Worm (Caenorhabditis elegans) whole organism, late embryonic: ENCODE measurements around the gene hpo-19.

ENCODE experiments used
- Y22D7AL.16 ChIP-seq: sonication (generic microtip); optimal IDR thresholded peaks from 2 replicates; lab custom pipeline; 2016; ENCODE audit warnings: missing genetic modification characterization, missing compliant biosample characterization
- ahr-1 ChIP-seq: sonication (generic microtip); optimal IDR thresholded peaks from 2 replicates; lab custom pipeline; 2016; ENCODE audit warnings: missing genetic modification characterization, missing compliant biosample characterization
- ama-1 ChIP-seq: fragments of 150-350 bp; optimal IDR thresholded peaks from 2 replicates; lab custom pipeline; 2014
- ceh-14 ChIP-seq: sonication (generic microtip); optimal IDR thresholded peaks from 2 replicates; lab custom pipeline; 2016; ENCODE audit warnings: missing genotype, missing genetic modification characterization, missing compliant biosample characterization
- ceh-2 ChIP-seq: sonication (generic microtip); optimal IDR thresholded peaks from 2 replicates; lab custom pipeline; 2016; ENCODE audit warnings: missing genotype, missing genetic modification characterization, missing compliant biosample characterization
- ceh-24 ChIP-seq: sonication (generic microtip); optimal IDR thresholded peaks from 2 replicates; lab custom pipeline; 2016; ENCODE audit warnings: mild to moderate bottlenecking, missing genetic modification characterization, missing compliant biosample characterization
- ceh-30 ChIP-seq: fragments of 150-350 bp; optimal IDR thresholded peaks from 2 replicates; lab custom pipeline; 2014; ENCODE audit warnings: missing biosample characterization, missing genetic modification characterization
- ceh-34 ChIP-seq: sonication (generic microtip); optimal IDR thresholded peaks from 2 replicates; lab custom pipeline; 2016; ENCODE audit warnings: mild to moderate bottlenecking, missing genetic modification characterization, missing compliant biosample characterization
- ceh-45 ChIP-seq: fragments of 200-800 bp; sonication (Bioruptor generic); IDR thresholded peaks from 2 replicates; pipeline ENCODE4 v1.3.6; 2022; ENCODE audit warnings: missing genetic modification reagents, missing genetic modification characterization, missing compliant biosample characterization
- ceh-48 ChIP-seq: sonication (generic microtip); optimal IDR thresholded peaks from 2 replicates; lab custom pipeline; 2016; ENCODE audit warnings: missing genetic modification characterization, inconsistent platforms, missing compliant biosample characterization
- ceh-6 ChIP-seq: fragments of 200-800 bp; sonication (Bioruptor generic); optimal IDR thresholded peaks from 2 replicates; lab custom pipeline; 2018; ENCODE audit warnings: mild to moderate bottlenecking, missing genetic modification characterization, missing compliant biosample characterization
- ceh-9 ChIP-seq: sonication (generic microtip); optimal IDR thresholded peaks from 2 replicates; lab custom pipeline; 2016; ENCODE audit warnings: mild to moderate bottlenecking, missing genetic modification characterization, inconsistent platforms, missing compliant biosample characterization
- che-1 ChIP-seq: sonication (generic microtip); optimal IDR thresholded peaks from 2 replicates; lab custom pipeline; 2016; ENCODE audit warnings: mild to moderate bottlenecking, missing genetic modification characterization, missing compliant biosample characterization
- dmd-4 ChIP-seq: sonication (generic microtip); optimal IDR thresholded peaks from 2 replicates; lab custom pipeline; 2016; ENCODE audit warnings: borderline replicate concordance, missing genetic modification characterization, missing compliant biosample characterization
- dve-1 ChIP-seq: sonication (generic microtip); optimal IDR thresholded peaks from 2 replicates; lab custom pipeline; 2017; ENCODE audit warnings: antibody characterized with exemption, mild to moderate bottlenecking, missing genetic modification characterization, missing compliant biosample characterization
- elt-2 ChIP-seq: sonication (generic microtip); optimal IDR thresholded peaks from 2 replicates; lab custom pipeline; 2016; ENCODE audit warnings: missing genetic modification reagents, missing genetic modification characterization, missing compliant biosample characterization
- elt-4 ChIP-seq: sonication (generic microtip); optimal IDR thresholded peaks from 2 replicates; lab custom pipeline; 2016; ENCODE audit warnings: missing genetic modification characterization, missing compliant biosample characterization
- eyg-1 ChIP-seq: sonication (generic microtip); optimal IDR thresholded peaks from 2 replicates; lab custom pipeline; 2016; ENCODE audit warnings: missing genotype, missing genetic modification characterization, missing compliant biosample characterization
- fkh-10 ChIP-seq: fragments of 150-350 bp; optimal IDR thresholded peaks from 2 replicates; lab custom pipeline; 2014; ENCODE audit warnings: missing biosample characterization, missing genetic modification reagents, missing genetic modification characterization
- gmeb-2 ChIP-seq: sonication (generic microtip); optimal IDR thresholded peaks from 2 replicates; lab custom pipeline; 2016; ENCODE audit warnings: missing genetic modification characterization, inconsistent platforms, missing compliant biosample characterization
- hlh-15 ChIP-seq: sonication (generic microtip); optimal IDR thresholded peaks from 2 replicates; lab custom pipeline; 2016; ENCODE audit warnings: missing genetic modification characterization, missing compliant biosample characterization
- hlh-30 ChIP-seq: sonication (generic microtip); optimal IDR thresholded peaks from 2 replicates; lab custom pipeline; 2017; ENCODE audit warnings: antibody characterized with exemption, missing genetic modification characterization, missing compliant biosample characterization; ENCODE audit not compliant: insufficient read depth
- hlh-6 ChIP-seq: sonication (generic microtip); optimal IDR thresholded peaks from 2 replicates; lab custom pipeline; 2016; ENCODE audit warnings: missing genotype, missing genetic modification characterization, missing compliant biosample characterization
- hlh-8 ChIP-seq: sonication (generic microtip); optimal IDR thresholded peaks from 2 replicates; lab custom pipeline; 2016; ENCODE audit warnings: missing genotype, missing genetic modification characterization, missing compliant biosample characterization
- lim-6 ChIP-seq: sonication (generic microtip); optimal IDR thresholded peaks from 2 replicates; lab custom pipeline; 2016; ENCODE audit warnings: missing genetic modification characterization, missing compliant biosample characterization
- mec-3 ChIP-seq: sonication (generic microtip); optimal IDR thresholded peaks from 2 replicates; lab custom pipeline; 2016; ENCODE audit warnings: borderline replicate concordance, missing genetic modification characterization, missing compliant biosample characterization
- nfya-1 ChIP-seq: sonication (generic microtip); optimal IDR thresholded peaks from 2 replicates; lab custom pipeline; 2017; ENCODE audit warnings: missing genetic modification characterization, mild to moderate bottlenecking, missing compliant biosample characterization, antibody characterized with exemption, moderate library complexity
- nhr-11 ChIP-seq: fragments of 150-350 bp; optimal IDR thresholded peaks from 2 replicates; lab custom pipeline; 2014; ENCODE audit warnings: missing biosample characterization, missing genetic modification characterization
- nhr-232 ChIP-seq: sonication (generic microtip); optimal IDR thresholded peaks from 2 replicates; lab custom pipeline; 2016; ENCODE audit warnings: missing genetic modification characterization, missing compliant biosample characterization
- pag-3 ChIP-seq: sonication (generic microtip); optimal IDR thresholded peaks from 2 replicates; lab custom pipeline; 2016; ENCODE audit warnings: missing compliant biosample characterization, missing genetic modification characterization, borderline replicate concordance
- pat-9 ChIP-seq: fragments of 200-800 bp; sonication (Bioruptor generic); optimal IDR thresholded peaks from 2 replicates; lab custom pipeline; 2018; ENCODE audit warnings: mild to moderate bottlenecking, missing genetic modification characterization, moderate library complexity, missing compliant biosample characterization
- pax-1 ChIP-seq: fragments of 150-350 bp; optimal IDR thresholded peaks from 2 replicates; lab custom pipeline; 2014; ENCODE audit warnings: missing biosample characterization, missing genetic modification characterization
- pros-1 ChIP-seq: fragments of 150-350 bp; optimal IDR thresholded peaks from 2 replicates; lab custom pipeline; 2014; ENCODE audit warnings: missing biosample characterization, missing genetic modification reagents, missing genetic modification characterization
- sdc-2 ChIP-seq: sonication (generic microtip); optimal IDR thresholded peaks from 2 replicates; lab custom pipeline; 2016; ENCODE audit warnings: missing genotype, missing genetic modification characterization, missing compliant biosample characterization
- sox-2 ChIP-seq: fragments of 200-800 bp; sonication (Bioruptor generic); IDR thresholded peaks from 2 replicates; pipeline ENCODE4 v1.3.6; 2022; ENCODE audit warnings: missing genetic modification reagents, missing genetic modification characterization, missing compliant biosample characterization
- sox-4 ChIP-seq: sonication (generic microtip); optimal IDR thresholded peaks from 2 replicates; lab custom pipeline; 2017; ENCODE audit warnings: mild to moderate bottlenecking, missing genetic modification characterization, inconsistent platforms, missing compliant biosample characterization
- tbx-2 ChIP-seq: sonication (generic microtip); optimal IDR thresholded peaks from 2 replicates; lab custom pipeline; 2016; ENCODE audit warnings: missing genetic modification characterization, missing compliant biosample characterization
- unc-55 ChIP-seq: sonication (generic microtip); optimal IDR thresholded peaks from 2 replicates; lab custom pipeline; 2017; ENCODE audit warnings: missing biosample characterization, missing genetic modification reagents, missing genetic modification characterization
- ztf-16 ChIP-seq: sonication (generic microtip); optimal IDR thresholded peaks from 2 replicates; lab custom pipeline; 2017; ENCODE audit warnings: missing genetic modification characterization, missing compliant biosample characterization

Gene hpo-19

ce11 chrV:6448356-6448755, 11.9 kb downstream of the hpo-19 start, which contains the start of gene fbxa-196:
Gene fbxa-196 (plus strand): TSS chrV:6448656.
- TF ChIP-seq hlh-6 (no peak), ceh-14 (tag; lab: Kevin White, UChicago) (no peak), pag-3 (no peak), pat-9 (tag; lab: Kevin White, UChicago) (no peak), ceh-30 (no peak), elt-4 (tag; lab: Kevin White, UChicago) (no peak), dve-1 (tag; lab: Kevin White, UChicago) (no peak), eyg-1 (no peak), hlh-30 (no peak), pax-1 (tag; lab: Kevin White, UChicago) (no peak), ztf-16 (tag; lab: Kevin White, UChicago) (no peak), ceh-6 (GFP tag; lab: Kevin White, UChicago) (no peak), pros-1 (tag; lab: Kevin White, UChicago) (no peak), fkh-10 (GFP tag; lab: Kevin White, UChicago) (no peak), gmeb-2 (tag; lab: Kevin White, UChicago) (no peak), sox-2 (GFP tag; lab: Robert Waterston, UW) (no peak), ceh-45 (GFP tag; lab: Robert Waterston, UW) (no peak), ama-1 (lab: Kevin White, UChicago) (no peak), tbx-2 (tag; lab: Kevin White, UChicago) (no peak)

ce11 chrV:6450129-6451011, 13.9 kb downstream of the hpo-19 start, which contains the start of gene acl-8:
Gene acl-8 (plus strand): TSS chrV:6450870.
- TF ChIP-seq ceh-48 (tag; lab: Kevin White, UChicago) = peak; percentile 33
- no peak for TF ChIP-seq hlh-15 (tag; lab: Kevin White, UChicago)
- TF ChIP-seq nhr-232 (tag; lab: Kevin White, UChicago) = no peak
- TF ChIP-seq, all 69 proteins: peak for 1

- TF ChIP-seq hlh-15 (tag; lab: Kevin White, UChicago) (no peak), sox-2 (GFP tag; lab: Robert Waterston, UW) (no peak)
These were observed 16.7 kb downstream of the hpo-19 start, which contains the start of gene acl-9 for ce11 chrV:6453122-6453521. Gene acl-9 (plus strand): TSS chrV:6453226.

ce11 chrV:6456903-6457302, 20.5 kb downstream of the hpo-19 start:
- peak; percentile 42 for TF ChIP-seq unc-55 (GFP tag; lab: Kevin White, UChicago)
- TF ChIP-seq ahr-1 = no peak
- TF ChIP-seq lim-6 (tag; lab: Kevin White, UChicago) = no peak
- TF ChIP-seq elt-2 (tag; lab: Kevin White, UChicago) = peak; percentile 6

ce11 chrV:6458302-6458998, 22.0 kb downstream of the hpo-19 start:
- TF ChIP-seq che-1 (no peak), Y22D7AL.16 (tag; lab: Kevin White, UChicago) (no peak), ceh-2 (no peak), nhr-11 (tag; lab: Kevin White, UChicago) (no peak), sox-4 (tag; lab: Kevin White, UChicago) (no peak), mec-3 (tag; lab: Kevin White, UChicago) (no peak), ceh-9 (tag; lab: Kevin White, UChicago) (no peak), hlh-8 (tag; lab: Kevin White, UChicago) (no peak), ceh-6 (GFP tag; lab: Kevin White, UChicago) (no peak), nfya-1 (no peak), ceh-24 (tag; lab: Kevin White, UChicago) (no peak), elt-4 (tag; lab: Kevin White, UChicago) (no peak), sdc-2 (tag; lab: Kevin White, UChicago) (no peak), unc-55 (GFP tag; lab: Kevin White, UChicago) (no peak), dmd-4 (tag; lab: Kevin White, UChicago) (no peak), ceh-34 (tag; lab: Kevin White, UChicago) (no peak)
